Fruit fly (Drosophila melanogaster): Measurements from ENCODE around the gene CG17219.

CG17219 gene

DNA sequence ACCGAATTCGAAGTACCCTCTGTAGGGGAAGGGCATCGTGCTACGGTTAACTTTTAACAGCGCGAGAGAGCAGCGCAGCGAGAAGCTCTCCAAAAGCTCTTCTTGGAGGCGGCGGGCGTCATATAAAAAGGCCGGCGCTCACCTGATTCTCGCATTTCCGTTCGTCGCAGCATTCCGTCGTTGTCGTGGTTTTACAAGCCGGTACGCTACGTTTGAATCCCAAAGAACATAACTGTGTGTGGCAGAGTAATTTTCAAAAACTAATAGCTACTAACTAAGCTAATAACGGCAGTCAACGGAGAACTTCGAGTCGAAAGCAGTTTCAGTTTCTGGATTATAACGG is 27.4 kb downstream of the CG17219 start, which contains the start of gene FASN1 (continued):
- TF ChIP-seq sc (optimal IDR thresholded peaks at IDR 0.05): no peak
- no peak for TF ChIP-seq sc (GFP tag; optimal IDR thresholded peaks at IDR 0.05)
- peak; percentile 65 for TF ChIP-seq CG12071 (GFP tag; optimal IDR thresholded peaks at IDR 0.05)
- no peak for TF ChIP-seq CG11504 (tag; optimal IDR thresholded peaks at IDR 0.05)
- no peak for TF ChIP-seq CG1233 (GFP tag; optimal IDR thresholded peaks at IDR 0.05)
- no peak for TF ChIP-seq D19A (tag; optimal IDR thresholded peaks at IDR 0.05)
- peak; percentile 43 for TF ChIP-seq sens (GFP tag)
- no peak for TF ChIP-seq CG17802 (tag; optimal IDR thresholded peaks at IDR 0.05)
- TF ChIP-seq CG2678 (tag; optimal IDR thresholded peaks at IDR 0.05): peak; percentile 17
- TF ChIP-seq amos (GFP tag; IDR thresholded peaks at IDR 0.05; ENCODE audit: partially characterized antibody): peak; percentile 28; the same call in 1 of the 2 replicates
- no peak for TF ChIP-seq CG12769 (tag; optimal IDR thresholded peaks at IDR 0.05)
- no peak for TF ChIP-seq insv (GFP tag; optimal IDR thresholded peaks at IDR 0.05)
- no peak for TF ChIP-seq CG2202 (tag; optimal IDR thresholded peaks at IDR 0.05)
- peak; percentile 20 for TF ChIP-seq CG15269 (tag; optimal IDR thresholded peaks at IDR 0.05)
- TF ChIP-seq CG3065 (GFP tag; optimal IDR thresholded peaks at IDR 0.05): no peak
- TF ChIP-seq CG13424 (tag; optimal IDR thresholded peaks at IDR 0.05): no peak
- no peak for TF ChIP-seq ac (GFP tag; optimal IDR thresholded peaks at IDR 0.05)
- no peak for TF ChIP-seq unpg (GFP tag; optimal IDR thresholded peaks at IDR 0.05)
- no peak for TF ChIP-seq lilli (GFP tag; optimal IDR thresholded peaks at IDR 0.05)
- no peak for TF ChIP-seq Blimp-1 (GFP tag; optimal IDR thresholded peaks at IDR 0.05)
- TF ChIP-seq CG3995 (GFP tag; optimal IDR thresholded peaks at IDR 0.05): no peak
- no peak for TF ChIP-seq grau (tag; optimal IDR thresholded peaks at IDR 0.05)
- TF ChIP-seq ap (GFP tag; IDR thresholded peaks at IDR 0.05): no peak
- 0 out of 3 replicates have a peak, but pooled peaks have one; percentile 29 for TF ChIP-seq CG6791 (GFP tag; IDR thresholded peaks at IDR 0.05; ENCODE audit: partially characterized antibody)
- TF ChIP-seq crc (GFP tag; optimal IDR thresholded peaks at IDR 0.05): no peak
- peak; percentile 31; the same call in 1 of the 2 replicates for TF ChIP-seq MBD-R2 (GFP tag; IDR thresholded peaks at IDR 0.05)
- peak; percentile 51; the same call in 1 of the 3 replicates for TF ChIP-seq gce (GFP tag; IDR thresholded peaks at IDR 0.05)
- TF ChIP-seq ind (GFP tag; optimal IDR thresholded peaks at IDR 0.05): no peak
- no peak for TF ChIP-seq CG2129 (GFP tag; IDR thresholded peaks at IDR 0.05; ENCODE audit: partially characterized antibody)

DNA sequence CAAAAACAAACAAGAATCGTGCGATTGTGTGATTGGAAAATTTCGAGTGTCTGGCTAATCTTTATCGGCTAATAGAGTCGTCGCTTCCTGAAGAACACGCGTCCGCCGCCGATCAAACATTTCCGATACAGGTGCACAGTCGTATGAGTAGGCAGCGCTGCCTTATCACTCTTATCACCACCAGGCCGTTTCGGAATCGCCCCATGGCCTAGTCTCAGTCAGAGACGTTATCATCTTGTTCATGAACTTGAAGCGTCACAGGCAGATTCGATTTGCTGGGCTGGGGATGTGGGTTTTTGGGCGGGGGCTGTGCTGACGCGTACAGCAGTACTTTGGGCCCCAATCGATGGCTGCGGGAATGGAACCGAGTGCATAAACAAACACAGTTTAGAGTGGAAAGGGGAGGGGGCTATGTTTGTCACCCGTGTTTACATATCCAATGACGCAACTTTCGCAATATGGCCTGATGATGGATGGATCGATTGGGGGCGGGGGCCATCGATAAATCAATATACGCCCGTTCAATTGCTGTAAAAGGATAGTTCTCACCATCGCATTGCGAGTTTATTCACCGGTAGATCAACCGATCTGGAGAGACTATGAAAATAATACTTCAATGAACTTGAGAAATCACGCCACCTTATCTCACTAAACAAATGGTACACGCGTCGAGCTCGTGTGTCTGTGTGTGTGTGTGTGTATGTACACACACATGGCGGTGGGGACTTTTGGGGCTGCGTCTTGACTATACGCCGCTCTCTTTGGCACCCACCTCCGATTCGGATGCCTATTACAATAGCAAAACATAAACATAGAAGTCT is 29.1 kb downstream of the CG17219 start:
- TF ChIP-seq sug (tag; optimal IDR thresholded peaks at IDR 0.05): peak; percentile 93
- no peak for TF ChIP-seq gcm2 (GFP tag; optimal IDR thresholded peaks at IDR 0.05)
- TF ChIP-seq Asciz (GFP tag; optimal IDR thresholded peaks at IDR 0.05): peak; percentile 1
- no peak for TF ChIP-seq CG6813 (GFP tag; optimal IDR thresholded peaks at IDR 0.05)
- TF ChIP-seq Bdp1 (GFP tag; optimal IDR thresholded peaks at IDR 0.05): no peak
- no peak for TF ChIP-seq odd (GFP tag; optimal IDR thresholded peaks at IDR 0.05)
- TF ChIP-seq C15 (GFP tag; IDR thresholded peaks at IDR 0.05): no peak
- TF ChIP-seq CG7987 (GFP tag; optimal IDR thresholded peaks at IDR 0.05): peak; percentile 97
- TF ChIP-seq gro (GFP tag; optimal IDR thresholded peaks at IDR 0.05): peak; percentile 89
- peak; percentile 76 for TF ChIP-seq lab (GFP tag; optimal IDR thresholded peaks at IDR 0.05)
- TF ChIP-seq CG34422 (GFP tag; IDR thresholded peaks at IDR 0.05): no peak
- TF ChIP-seq HmgZ (tag; optimal IDR thresholded peaks at IDR 0.05): peak; percentile 40
- TF ChIP-seq CG14710 (tag; optimal IDR thresholded peaks at IDR 0.05): no peak
- TF ChIP-seq otp (GFP tag; IDR thresholded peaks at IDR 0.05): no peak
- peak; percentile 2 for TF ChIP-seq org-1 (GFP tag; optimal IDR thresholded peaks at IDR 0.05)
- TF ChIP-seq ranshi (GFP tag; IDR thresholded peaks at IDR 0.05): no peak
- peak; percentile 98 for TF ChIP-seq Vsx1 (GFP tag; optimal IDR thresholded peaks at IDR 0.05)
- peak; percentile 44; the same call in 1 of the 2 replicates for TF ChIP-seq NFAT (GFP tag; IDR thresholded peaks at IDR 0.05)
- TF ChIP-seq Tbp (GFP tag; optimal IDR thresholded peaks at IDR 0.05): no peak
- TF ChIP-seq CG1647 (GFP tag; optimal IDR thresholded peaks at IDR 0.05): no peak
- no peak for TF ChIP-seq CG33557 (GFP tag; optimal IDR thresholded peaks at IDR 0.05)
- TF ChIP-seq Dref (GFP tag; IDR thresholded peaks at IDR 0.05): no peak

Data from whole organism, embryonic.